Fruit fly (Drosophila melanogaster) whole organism, prepupa: ENCODE measurements around the gene CG42592.

Source experiments
- Blimp-1 ChIP-seq: fragments of 200-800 bp; sonication (Bioruptor generic); optimal IDR thresholded peaks from 3 replicates; lab custom pipeline; 2017; ENCODE audit warnings: missing biosample characterization, missing genetic modification characterization, mild to moderate bottlenecking, moderate library complexity, missing genetic modification reagents
- CG6163 ChIP-seq: fragments of 200-800 bp; sonication (Bioruptor generic); IDR thresholded peaks from 3 replicates; pipeline ENCODE4 v1.3.6; 2022; ENCODE audit warnings: missing biosample characterization, missing genetic modification characterization
- CG7368 ChIP-seq: fragments of 200-800 bp; sonication (Bioruptor generic); optimal IDR thresholded peaks from 3 replicates; lab custom pipeline; 2016; ENCODE audit warnings: missing biosample characterization, missing genetic modification characterization
- Sox102F ChIP-seq: fragments of 200-800 bp; sonication (Bioruptor generic); optimal IDR thresholded peaks from 2 replicates; lab custom pipeline; 2016; ENCODE audit warnings: missing biosample characterization, mild to moderate bottlenecking, missing genetic modification characterization
- lz ChIP-seq: fragments of 200-800 bp; sonication (Bioruptor generic); optimal IDR thresholded peaks from 3 replicates; lab custom pipeline; 2016; ENCODE audit warnings: missing biosample characterization, missing genetic modification characterization

dm6 chr3R:29876232-29876631, 40.1 kb upstream of the CG42592 start:
- no peak for TF ChIP-seq Sox102F (GFP tag; lab: Kevin White, UChicago)
- TF ChIP-seq lz (GFP tag; lab: Kevin White, UChicago), result no peak
- TF ChIP-seq CG6163 (GFP tag; lab: Robert Waterston, UW), result no peak
- no peak for TF ChIP-seq Blimp-1 (GFP tag; lab: Kevin White, UChicago)
- TF ChIP-seq CG7368 (GFP tag; lab: Kevin White, UChicago), result no peak
